Fruit fly (Drosophila melanogaster): ENCODE data around the gene Traf6.

Traf6 gene

dm6 chrX:8157294-8157693, at the start of gene Traf6, which contains the start of gene GIIIspla2 (continued):
- peak; percentile 62 for TF ChIP-seq CG9727 (GFP tag; optimal IDR thresholded peaks at IDR 0.05)
- TF ChIP-seq CG18476 (GFP tag; optimal IDR thresholded peaks at IDR 0.05): peak; percentile 79
- TF ChIP-seq CG8388 (GFP tag; optimal IDR thresholded peaks at IDR 0.05): peak; percentile 79
- peak; percentile 70 for TF ChIP-seq Bteb2 (GFP tag; optimal IDR thresholded peaks at IDR 0.05)
- TF ChIP-seq ftz-f1 (GFP tag; optimal IDR thresholded peaks at IDR 0.05): peak; percentile 41
- TF ChIP-seq pnt (GFP tag; optimal IDR thresholded peaks at IDR 0.05): peak; percentile 49
- peak; percentile 46; the same call in 1 of the 2 replicates for TF ChIP-seq GATAe (GFP tag; conservative IDR thresholded peaks at IDR 0.05)
- TF ChIP-seq Lpt (GFP tag; optimal IDR thresholded peaks at IDR 0.05): no peak
- TF ChIP-seq CG14050 (GFP tag; IDR thresholded peaks at IDR 0.05): peak; percentile 72
- TF ChIP-seq mld (GFP tag; IDR thresholded peaks at IDR 0.05; ENCODE audit: partially characterized antibody): no peak
- no peak for TF ChIP-seq Eip74EF (GFP tag; optimal IDR thresholded peaks at IDR 0.05)
- TF ChIP-seq Jarid2 (GFP tag; optimal IDR thresholded peaks at IDR 0.05): peak; percentile 48
- no peak for TF ChIP-seq pita (GFP tag; optimal IDR thresholded peaks at IDR 0.05)
- peak; percentile 76 for TF ChIP-seq CG15269 (tag; optimal IDR thresholded peaks at IDR 0.05)
- peak; percentile 60 for TF ChIP-seq lbe (GFP tag; optimal IDR thresholded peaks at IDR 0.05)
- peak; percentile 43 for TF ChIP-seq CG7987 (GFP tag; optimal IDR thresholded peaks at IDR 0.05)
- TF ChIP-seq sna (GFP tag; IDR thresholded peaks at IDR 0.05; ENCODE audit: partially characterized antibody): 0 out of 2 replicates have a peak, but pooled peaks have one; percentile 40
- peak; percentile 59; the same call in 1 of the 2 replicates for TF ChIP-seq gt (GFP tag; IDR thresholded peaks at IDR 0.05)
- TF ChIP-seq CG42726 (GFP tag; IDR thresholded peaks at IDR 0.05; ENCODE audit: partially characterized antibody): no peak
- peak; percentile 10; the same call in 1 of the 3 replicates for TF ChIP-seq CG3726 (GFP tag; IDR thresholded peaks at IDR 0.05)
- TF ChIP-seq pan (optimal IDR thresholded peaks at IDR 0.05): no peak
- TF ChIP-seq pan (GFP tag; optimal IDR thresholded peaks at IDR 0.05 in 1 of 2, IDR thresholded peaks at IDR 0.05 in 1 of 2): peak in 1 of 2 experiments; percentile 69
- TF ChIP-seq tx (GFP tag; optimal IDR thresholded peaks at IDR 0.05): peak; percentile 38
- peak; percentile 31 for TF ChIP-seq CG12071 (GFP tag; optimal IDR thresholded peaks at IDR 0.05)
- peak; percentile 55 for TF ChIP-seq CG10654 (GFP tag; optimal IDR thresholded peaks at IDR 0.05)
- no peak for TF ChIP-seq exex (tag; optimal IDR thresholded peaks at IDR 0.05)
- TF ChIP-seq pb (GFP tag; optimal IDR thresholded peaks at IDR 0.05): peak; percentile 50
- no peak for TF ChIP-seq CG5180 (GFP tag; optimal IDR thresholded peaks at IDR 0.05)
- TF ChIP-seq CG12155 (GFP tag; optimal IDR thresholded peaks at IDR 0.05): peak; percentile 77
- TF ChIP-seq Dfd (GFP tag; optimal IDR thresholded peaks at IDR 0.05): no peak
- TF ChIP-seq Mad (GFP tag; optimal IDR thresholded peaks at IDR 0.05): peak; percentile 70
- TF ChIP-seq emc (GFP tag; optimal IDR thresholded peaks at IDR 0.05): peak; percentile 21
- peak; percentile 11 for TF ChIP-seq CG8281 (tag; optimal IDR thresholded peaks at IDR 0.05)
- peak; percentile 73 for TF ChIP-seq Atf6 (GFP tag; IDR thresholded peaks at IDR 0.05)
- peak; percentile 63 for TF ChIP-seq ems (GFP tag; optimal IDR thresholded peaks at IDR 0.05)
- peak; percentile 25 for TF ChIP-seq CG6654 (GFP tag; optimal IDR thresholded peaks at IDR 0.05)
- no peak for TF ChIP-seq nau (GFP tag; optimal IDR thresholded peaks at IDR 0.05)
- peak; percentile 67 for TF ChIP-seq CG10979 (tag; optimal IDR thresholded peaks at IDR 0.05)
- TF ChIP-seq CG8924 (tag; optimal IDR thresholded peaks at IDR 0.05): peak; percentile 71
- TF ChIP-seq Dek (tag; optimal IDR thresholded peaks at IDR 0.05): peak; percentile 67
- peak; percentile 71 to 72 for TF ChIP-seq dpn (GFP tag; optimal IDR thresholded peaks at IDR 0.05)
- TF ChIP-seq CG17328 (GFP tag; IDR thresholded peaks at IDR 0.05): peak; percentile 72
- TF ChIP-seq CG18764 (GFP tag; optimal IDR thresholded peaks at IDR 0.05): peak; percentile 43
- no peak for TF ChIP-seq trh (GFP tag; optimal IDR thresholded peaks at IDR 0.05)
- peak; percentile 65 for TF ChIP-seq Ada2b (GFP tag; IDR thresholded peaks at IDR 0.05)
- peak; percentile 86 for TF ChIP-seq CG3847 (GFP tag; IDR thresholded peaks at IDR 0.05)
- TF ChIP-seq cg (GFP tag; optimal IDR thresholded peaks at IDR 0.05): no peak
- TF ChIP-seq CG14860 (GFP tag; IDR thresholded peaks at IDR 0.05; ENCODE audit: partially characterized antibody): no peak
- TF ChIP-seq CG32767 (GFP tag; IDR thresholded peaks at IDR 0.05): peak; percentile 84
- peak; percentile 59; the same call in 1 of the 2 replicates for TF ChIP-seq stc (GFP tag; IDR thresholded peaks at IDR 0.05)

Data from whole organism, embryonic.